Worm (Caenorhabditis elegans) whole organism, L2 larva: Measurements from ENCODE around the gene srbc-24.
A peak's percentile ranks its signal among the peaks of the same experiment; 100 is the strongest.

Experiments used
- C34F6.9 ChIP-seq: fragments of 150-350 bp; optimal IDR thresholded peaks from 2 replicates; lab custom pipeline; 2014; ENCODE audit warnings: missing biosample characterization, missing genetic modification characterization
- F13H6.1 ChIP-seq: sonication (generic microtip); optimal IDR thresholded peaks from 2 replicates; lab custom pipeline; 2016; ENCODE audit warnings: missing genetic modification characterization, missing compliant biosample characterization
- R02D3.7 ChIP-seq: fragments of 150-350 bp; optimal IDR thresholded peaks from 2 replicates; lab custom pipeline; 2014; ENCODE audit warnings: missing biosample characterization, missing genetic modification characterization
- Y55F3AM.14 ChIP-seq: fragments of 200-800 bp; sonication (Bioruptor generic); optimal IDR thresholded peaks from 2 replicates; lab custom pipeline; 2018; ENCODE audit warnings: mild to moderate bottlenecking, missing genetic modification characterization, missing compliant biosample characterization
- ZK546.5 ChIP-seq: sonication (generic microtip); optimal IDR thresholded peaks from 2 replicates; lab custom pipeline; 2017; ENCODE audit warnings: missing biosample characterization, missing genetic modification characterization
- alr-1 ChIP-seq: fragments of 150-350 bp; optimal IDR thresholded peaks from 2 replicates; lab custom pipeline; 2014; ENCODE audit warnings: missing biosample characterization, missing genetic modification characterization
- aly-2 ChIP-seq: fragments of 150-350 bp; optimal IDR thresholded peaks from 2 replicates; lab custom pipeline; 2014; ENCODE audit warnings: missing biosample characterization, missing genetic modification characterization
- ama-1 ChIP-seq: fragments of 150-350 bp; optimal IDR thresholded peaks from 2 replicates; lab custom pipeline; 2018; ENCODE audit warnings: inconsistent platforms
- blmp-1 ChIP-seq: sonication (generic microtip); optimal IDR thresholded peaks from 2 replicates; lab custom pipeline; 2017; ENCODE audit warnings: missing genetic modification characterization, mild to moderate bottlenecking, missing compliant biosample characterization, antibody characterized with exemption, moderate library complexity; ENCODE audit not compliant: insufficient read depth
- ceh-16 ChIP-seq: fragments of 150-350 bp; optimal IDR thresholded peaks from 2 replicates; lab custom pipeline; 2014; ENCODE audit warnings: missing biosample characterization, missing genetic modification characterization
- ceh-82 ChIP-seq: fragments of 150-350 bp; optimal IDR thresholded peaks from 2 replicates; lab custom pipeline; 2014; ENCODE audit warnings: missing biosample characterization, missing genetic modification characterization
- crh-2 ChIP-seq: sonication (generic microtip); optimal IDR thresholded peaks from 2 replicates; lab custom pipeline; 2017; ENCODE audit warnings: missing biosample characterization, missing genetic modification characterization
- dmd-4 ChIP-seq: sonication (generic microtip); optimal IDR thresholded peaks from 2 replicates; lab custom pipeline; 2017; ENCODE audit warnings: missing biosample characterization, missing genetic modification characterization
- egl-27 ChIP-seq: sonication (generic microtip); optimal IDR thresholded peaks from 3 replicates; lab custom pipeline; 2017; ENCODE audit warnings: missing biosample characterization, missing genetic modification reagents, missing genetic modification characterization
- elt-1 ChIP-seq: fragments of 150-350 bp; optimal IDR thresholded peaks from 2 replicates; lab custom pipeline; 2014; ENCODE audit warnings: missing biosample characterization, missing genetic modification characterization
- elt-3 ChIP-seq: sonication (generic microtip); optimal IDR thresholded peaks from 2 replicates; lab custom pipeline; 2017; ENCODE audit warnings: missing biosample characterization, missing genetic modification characterization
- fos-1 ChIP-seq: fragments of 150-350 bp; optimal IDR thresholded peaks from 2 replicates; lab custom pipeline; 2014; ENCODE audit warnings: missing biosample characterization, missing genetic modification characterization
- gmeb-1 ChIP-seq: fragments of 150-350 bp; optimal IDR thresholded peaks from 2 replicates; lab custom pipeline; 2014; ENCODE audit warnings: missing biosample characterization, missing genetic modification characterization
- lin-11 ChIP-seq: fragments of 150-350 bp; sonication (generic microtip); optimal IDR thresholded peaks from 2 replicates; lab custom pipeline; 2014; ENCODE audit warnings: missing biosample characterization, missing genetic modification characterization, inconsistent platforms, mixed read lengths
- lin-13 ChIP-seq: fragments of 150-350 bp; optimal IDR thresholded peaks from 2 replicates; lab custom pipeline; 2014; ENCODE audit warnings: missing biosample characterization, missing genetic modification reagents, missing genetic modification characterization
- lin-39 ChIP-seq: fragments of 150-350 bp; optimal IDR thresholded peaks from 2 replicates; lab custom pipeline; 2014; ENCODE audit warnings: missing biosample characterization, missing genetic modification reagents, missing genetic modification characterization
- lsy-2 ChIP-seq, 2 experiments: fragments of 150-350 bp in 1 of 2; sonication (generic microtip) in 1 of 2; optimal IDR thresholded peaks; 2 replicates each; lab custom pipeline; 2014 to 2017; ENCODE audit warnings: missing biosample characterization in 2 of 2, missing genetic modification characterization in 2 of 2
- mab-5 ChIP-seq: fragments of 150-350 bp; optimal IDR thresholded peaks from 2 replicates; lab custom pipeline; 2014; ENCODE audit warnings: missing biosample characterization, missing genetic modification characterization
- mbf-1 ChIP-seq: sonication (generic microtip); optimal IDR thresholded peaks from 2 replicates; lab custom pipeline; 2017; ENCODE audit warnings: missing biosample characterization, missing genetic modification characterization
- mdl-1 ChIP-seq, 2 experiments: fragments of 150-350 bp in 1 of 2; sonication (generic microtip) in 1 of 2; optimal IDR thresholded peaks; 2 replicates each; lab custom pipeline; 2017; ENCODE audit warnings: missing biosample characterization in 2 of 2, missing genetic modification characterization in 2 of 2
- nhr-10 ChIP-seq: sonication (generic microtip); optimal IDR thresholded peaks from 2 replicates; lab custom pipeline; 2017; ENCODE audit warnings: missing biosample characterization, missing genetic modification characterization
- nhr-11 ChIP-seq: fragments of 150-350 bp; optimal IDR thresholded peaks from 2 replicates; lab custom pipeline; 2014; ENCODE audit warnings: missing biosample characterization, missing genetic modification characterization
- nhr-12 ChIP-seq: fragments of 150-350 bp; optimal IDR thresholded peaks from 2 replicates; lab custom pipeline; 2014; ENCODE audit warnings: missing biosample characterization, missing genetic modification characterization
- nhr-129 ChIP-seq: fragments of 150-350 bp; optimal IDR thresholded peaks from 2 replicates; lab custom pipeline; 2014; ENCODE audit warnings: missing biosample characterization, missing genetic modification characterization
- nhr-21 ChIP-seq: fragments of 150-350 bp; optimal IDR thresholded peaks from 2 replicates; lab custom pipeline; 2014; ENCODE audit warnings: missing biosample characterization, missing genetic modification characterization
- nhr-23 ChIP-seq: fragments of 150-350 bp; optimal IDR thresholded peaks from 2 replicates; lab custom pipeline; 2014; ENCODE audit warnings: missing biosample characterization, missing genetic modification reagents, missing genetic modification characterization
- nhr-237 ChIP-seq: fragments of 150-350 bp; optimal IDR thresholded peaks from 2 replicates; lab custom pipeline; 2014; ENCODE audit warnings: missing biosample characterization, missing genetic modification characterization
- nhr-25 ChIP-seq: fragments of 150-350 bp; sonication (generic microtip); optimal IDR thresholded peaks from 3 replicates; lab custom pipeline; 2014; ENCODE audit warnings: missing biosample characterization, missing genetic modification characterization
- nhr-6 ChIP-seq: fragments of 150-350 bp; optimal IDR thresholded peaks from 2 replicates; lab custom pipeline; 2014; ENCODE audit warnings: missing biosample characterization, missing genetic modification characterization
- nhr-77 ChIP-seq: fragments of 150-350 bp; optimal IDR thresholded peaks from 2 replicates; lab custom pipeline; 2014; ENCODE audit warnings: missing biosample characterization, missing genetic modification characterization
- peb-1 ChIP-seq: fragments of 150-350 bp; optimal IDR thresholded peaks from 2 replicates; lab custom pipeline; 2014; ENCODE audit warnings: missing biosample characterization, missing genetic modification characterization
- sem-4 ChIP-seq: fragments of 150-350 bp; optimal IDR thresholded peaks from 2 replicates; lab custom pipeline; 2014; ENCODE audit warnings: missing biosample characterization, missing genetic modification reagents, missing genetic modification characterization
- skn-1 ChIP-seq: sonication (generic microtip); optimal IDR thresholded peaks from 2 replicates; lab custom pipeline; 2017; ENCODE audit warnings: missing biosample characterization, missing genetic modification characterization
- sma-3 ChIP-seq: sonication (generic microtip); optimal IDR thresholded peaks from 2 replicates; lab custom pipeline; 2016; ENCODE audit warnings: missing genetic modification reagents, missing genetic modification characterization, missing compliant biosample characterization
- sma-9 ChIP-seq, 2 experiments: fragments of 150-350 bp in 1 of 2; sonication (generic microtip) in 1 of 2; optimal IDR thresholded peaks; 2 replicates each; lab custom pipeline; 2014 to 2016; ENCODE audit warnings: missing genetic modification characterization in 2 of 2, mild to moderate bottlenecking in 1 of 2, missing biosample characterization in 1 of 2, missing compliant biosample characterization in 1 of 2, missing genetic modification reagents in 1 of 2, moderate library complexity in 1 of 2
- snpc-4 ChIP-seq: fragments of 150-350 bp; optimal IDR thresholded peaks from 2 replicates; lab custom pipeline; 2014; ENCODE audit warnings: missing biosample characterization, missing genetic modification characterization
- unc-39 ChIP-seq: fragments of 150-350 bp; optimal IDR thresholded peaks from 2 replicates; lab custom pipeline; 2014; ENCODE audit warnings: missing biosample characterization, missing genetic modification characterization
- unc-55 ChIP-seq: fragments of 150-350 bp; sonication (generic microtip); optimal IDR thresholded peaks from 3 replicates; lab custom pipeline; 2014; ENCODE audit warnings: missing biosample characterization, missing genetic modification reagents, missing genetic modification characterization
- unc-62 ChIP-seq: fragments of 150-350 bp; optimal IDR thresholded peaks from 2 replicates; lab custom pipeline; 2014; ENCODE audit warnings: missing biosample characterization, missing genetic modification reagents, missing genetic modification characterization
- zag-1 ChIP-seq: fragments of 150-350 bp; optimal IDR thresholded peaks from 2 replicates; lab custom pipeline; 2014; ENCODE audit warnings: missing biosample characterization, missing genetic modification characterization
- ztf-1 ChIP-seq: fragments of 200-800 bp; sonication (Bioruptor generic); conservative IDR thresholded peaks from 2 replicates; pipeline ENCODE4 v1.3.6; 2022; ENCODE audit warnings: missing genetic modification characterization, missing compliant biosample characterization
- ztf-11 ChIP-seq: sonication (generic microtip); optimal IDR thresholded peaks from 2 replicates; lab custom pipeline; 2017; ENCODE audit warnings: missing biosample characterization, missing genetic modification characterization
- ztf-4 ChIP-seq: fragments of 150-350 bp; optimal IDR thresholded peaks from 2 replicates; lab custom pipeline; 2014; ENCODE audit warnings: missing biosample characterization, missing genetic modification characterization

Gene srbc-24

DNA sequence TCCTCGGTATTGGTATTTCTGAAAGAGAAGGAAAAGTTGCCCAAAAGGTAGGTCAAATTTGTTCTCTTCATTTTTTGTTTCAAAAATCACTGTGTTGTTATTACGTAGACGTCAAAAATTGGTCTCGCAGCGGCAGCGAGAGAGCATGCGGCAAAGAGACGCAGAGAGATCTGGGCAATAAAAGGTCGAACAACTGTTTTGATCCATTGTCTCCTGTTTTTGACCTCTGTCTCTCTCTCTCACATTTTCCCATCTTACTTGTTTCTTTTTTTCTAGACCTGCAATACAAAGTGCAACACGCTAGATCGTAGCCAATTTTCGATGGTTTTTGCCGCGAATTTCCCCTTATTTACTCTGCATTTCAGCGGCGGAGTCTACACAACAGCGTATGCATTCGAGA lies 25.0 kb upstream of the srbc-24 start:
- TF ChIP-seq ztf-11 (tag; lab: Kevin White, UChicago) (no peak), nhr-12 (tag; lab: Kevin White, UChicago) (no peak), aly-2 (tag; lab: Kevin White, UChicago) (no peak), nhr-129 (tag; lab: Kevin White, UChicago) (peak; percentile 51), C34F6.9 (tag; lab: Kevin White, UChicago) (no peak), Y55F3AM.14 (GFP tag; lab: Kevin White, UChicago) (no peak)

DNA sequence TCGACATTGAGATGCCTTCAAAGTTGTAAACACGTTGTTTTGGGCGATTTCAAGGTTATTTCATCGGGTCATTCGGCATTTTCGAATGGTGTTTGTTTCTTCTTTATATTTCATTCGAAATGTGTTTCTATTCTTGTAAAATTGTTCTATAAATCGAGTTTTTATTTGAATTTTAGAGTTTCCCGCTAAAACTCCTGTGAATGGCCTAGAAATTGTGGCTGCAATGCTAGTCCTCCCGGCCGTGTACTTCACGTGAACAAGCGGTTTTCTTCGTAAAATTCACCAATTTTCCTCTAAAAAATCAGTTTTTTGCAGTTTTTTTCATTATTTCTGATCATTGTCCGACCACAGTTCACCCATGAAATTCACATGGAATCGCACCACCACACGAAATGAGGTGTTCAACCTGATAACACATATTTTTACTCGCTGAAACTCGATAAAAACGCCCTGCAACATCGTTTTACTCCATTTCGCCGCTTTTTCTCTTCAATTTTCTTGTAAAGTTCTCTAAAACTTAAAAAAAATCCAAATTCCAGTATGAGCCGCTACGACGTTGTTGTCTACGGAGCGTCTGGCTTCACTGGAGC lies 24.5 kb upstream of the srbc-24 start, which contains the start of gene ldp-1:
TSS of gene ldp-1 (plus strand) at position 540 of the 590 bp plus-strand sequence.
- peak; percentile 64 for TF ChIP-seq unc-55 (GFP tag; lab: Kevin White, UChicago)
- no peak for TF ChIP-seq fos-1
- TF ChIP-seq sma-3 (GFP tag; lab: Kevin White, UChicago), result peak; percentile 63
- no peak for TF ChIP-seq dmd-4 (tag; lab: Kevin White, UChicago)
- no peak for TF ChIP-seq aly-2 (tag; lab: Kevin White, UChicago)
- no peak for TF ChIP-seq mbf-1 (tag; lab: Kevin White, UChicago)
- TF ChIP-seq gmeb-1 (tag; lab: Kevin White, UChicago), result peak; percentile 88
- TF ChIP-seq sma-9 (GFP tag; optimal IDR thresholded peaks at IDR 0.05; lab: Kevin White, UChicago), result peak; percentile 87
- no peak for TF ChIP-seq sma-9 (tag; optimal IDR thresholded peaks at IDR 0.05; lab: Kevin White, UChicago)
- peak; percentile 48 for TF ChIP-seq lin-13 (GFP tag; lab: Kevin White, UChicago)
- TF ChIP-seq nhr-12 (tag; lab: Kevin White, UChicago), result no peak
- peak; percentile 12 for TF ChIP-seq nhr-21
- TF ChIP-seq skn-1, result no peak
- TF ChIP-seq sem-4, result peak; percentile 11
- peak; percentile 39 for TF ChIP-seq nhr-6
- no peak for TF ChIP-seq nhr-23 (tag; lab: Kevin White, UChicago)
- no peak for TF ChIP-seq nhr-77
- TF ChIP-seq zag-1 (tag; lab: Kevin White, UChicago), result no peak
- TF ChIP-seq nhr-129 (tag; lab: Kevin White, UChicago), result no peak
- TF ChIP-seq ama-1, result no peak
- no peak for TF ChIP-seq nhr-11 (tag; lab: Kevin White, UChicago)
- no peak for TF ChIP-seq blmp-1 (tag; lab: Kevin White, UChicago)
- no peak for TF ChIP-seq peb-1
- no peak for TF ChIP-seq Y55F3AM.14 (GFP tag; lab: Kevin White, UChicago)
- TF ChIP-seq nhr-25 (tag; lab: Kevin White, UChicago), result peak; percentile 19
- TF ChIP-seq mab-5 (tag; lab: Kevin White, UChicago), result no peak
- TF ChIP-seq elt-3 (tag; lab: Kevin White, UChicago), result no peak
- TF ChIP-seq R02D3.7, result no peak
- TF ChIP-seq ztf-11 (tag; lab: Kevin White, UChicago), result no peak
- no peak for TF ChIP-seq ztf-1
- no peak for TF ChIP-seq ZK546.5
- TF ChIP-seq ceh-82 (tag; lab: Kevin White, UChicago), result no peak
- TF ChIP-seq nhr-237 (tag; lab: Kevin White, UChicago), result no peak
- TF ChIP-seq F13H6.1 (tag; lab: Kevin White, UChicago), result peak; percentile 70
- TF ChIP-seq lin-11 (tag; lab: Kevin White, UChicago), result no peak
- no peak for TF ChIP-seq unc-62 (GFP tag; lab: Kevin White, UChicago)
- no peak for TF ChIP-seq ceh-16
- no peak for TF ChIP-seq lin-39
- TF ChIP-seq ztf-4 (tag; lab: Kevin White, UChicago), result no peak
- peak; percentile 62 for TF ChIP-seq C34F6.9 (tag; lab: Kevin White, UChicago)
- peak; percentile 52 to 81 for TF ChIP-seq lsy-2 (tag; optimal IDR thresholded peaks at IDR 0.05; lab: Kevin White, UChicago)
- TF ChIP-seq snpc-4 (tag; lab: Kevin White, UChicago), result peak; percentile 23
- TF ChIP-seq unc-39, result no peak
- no peak for TF ChIP-seq nhr-10 (tag; lab: Kevin White, UChicago)
- peak; percentile 60 for TF ChIP-seq crh-2 (tag; lab: Kevin White, UChicago)
- no peak for TF ChIP-seq elt-1 (tag; lab: Kevin White, UChicago)
- TF ChIP-seq mdl-1 (tag; optimal IDR thresholded peaks at IDR 0.05; lab: Kevin White, UChicago), result no peak
- TF ChIP-seq alr-1 (tag; lab: Kevin White, UChicago), result no peak
- TF ChIP-seq egl-27, result peak; percentile 30
- TF ChIP-seq, all 48 proteins: peak for 15
